ENCODE assay signal across 2 worm cellular contexts in genomic region chrIII:8449160-8449807, ce11.
TF ChIP-seq lines count a peak whose summit lies in the region.

Gene mrpl-32 (plus strand): TSS chrIII:8449757.

TF ChIP-seq in whole organism, L4 larva, 104 proteins besides CTCF, POLR2A, EP300 and RAD21 (continued from another document):
- TF ChIP-seq Y75B8A.6 (GFP tag; IDR thresholded peaks at IDR 0.05; lab: Robert Waterston, UW) (0 out of 2 replicates have a peak, but pooled peaks have one; percentile 15), R02D3.7 (tag; optimal IDR thresholded peaks at IDR 0.05; lab: Kevin White, UChicago) (no peak), Y5F2A.4 (GFP tag; optimal IDR thresholded peaks at IDR 0.05; lab: Kevin White, UChicago) (peak; percentile 50), nhr-11 (tag; optimal IDR thresholded peaks at IDR 0.05; lab: Kevin White, UChicago) (no peak), ceh-28 (tag; optimal IDR thresholded peaks at IDR 0.05; lab: Kevin White, UChicago) (no peak), Y105C5A.15 (GFP tag; IDR thresholded peaks at IDR 0.05; lab: Robert Waterston, UW) (no peak), spr-3 (GFP tag; optimal IDR thresholded peaks at IDR 0.05; lab: Kevin White, UChicago) (no peak), ceh-62 (tag; optimal IDR thresholded peaks at IDR 0.05; lab: Kevin White, UChicago) (no peak), set-16 (GFP tag; IDR thresholded peaks at IDR 0.05; lab: Robert Waterston, UW) (no peak), mdl-1 (tag; optimal IDR thresholded peaks at IDR 0.05; lab: Kevin White, UChicago) (no peak), nhr-77 (tag; optimal IDR thresholded peaks at IDR 0.05; lab: Kevin White, UChicago) (no peak), ces-1 (GFP tag; optimal IDR thresholded peaks at IDR 0.05; lab: Kevin White, UChicago) (no peak), daf-16 (GFP tag; optimal IDR thresholded peaks at IDR 0.05; lab: Kevin White, UChicago) (peak; percentile 10 to 41), daf-16 (tag; optimal IDR thresholded peaks at IDR 0.05; lab: Kevin White, UChicago) (peak; percentile 11), spr-1 (tag; optimal IDR thresholded peaks at IDR 0.05; lab: Kevin White, UChicago) (no peak), rbr-2 (tag; optimal IDR thresholded peaks at IDR 0.05; lab: Kevin White, UChicago) (no peak), snpc-1.2 (GFP tag; IDR thresholded peaks at IDR 0.05; lab: Robert Waterston, UW) (peak; percentile 28; the same call in 1 of the 2 replicates), lin-1 (GFP tag; IDR thresholded peaks at IDR 0.05; lab: Robert Waterston, UW) (peak; percentile 71; the same call in 1 of the 2 replicates), nhr-6 (tag; optimal IDR thresholded peaks at IDR 0.05; lab: Kevin White, UChicago) (peak; percentile 15), F49E8.2 (tag; optimal IDR thresholded peaks at IDR 0.05; lab: Kevin White, UChicago; ENCODE audit: borderline replicate concordance) (peak; percentile 73), dmd-8 (GFP tag; IDR thresholded peaks at IDR 0.05; lab: Robert Waterston, UW) (no peak), pha-4 (GFP tag; IDR thresholded peaks at IDR 0.05; lab: Robert Waterston, UW) (peak; percentile 30; the same call in 1 of the 2 replicates), pha-4 (tag; optimal IDR thresholded peaks at IDR 0.05; lab: Kevin White, UChicago) (peak; percentile 26), nhr-102 (tag; optimal IDR thresholded peaks at IDR 0.05; lab: Kevin White, UChicago) (peak; percentile 35), nhr-42 (GFP tag; IDR thresholded peaks at IDR 0.05; lab: Robert Waterston, UW) (no peak), hlh-30 (tag; optimal IDR thresholded peaks at IDR 0.05; lab: Kevin White, UChicago; ENCODE audit: insufficient read depth) (no peak), unc-39 (tag; optimal IDR thresholded peaks at IDR 0.05; lab: Kevin White, UChicago) (no peak), ceh-20 (GFP tag; IDR thresholded peaks at IDR 0.05; lab: Robert Waterston, UW) (no peak), ama-1 (optimal IDR thresholded peaks at IDR 0.05; lab: Kevin White, UChicago) (peak; percentile 16), lin-15B (tag; optimal IDR thresholded peaks at IDR 0.05; lab: Kevin White, UChicago) (no peak), zfp-2 (tag; optimal IDR thresholded peaks at IDR 0.05; lab: Kevin White, UChicago) (no peak), mep-1 (tag; optimal IDR thresholded peaks at IDR 0.05; lab: Kevin White, UChicago) (peak; percentile 63), mxl-3 (GFP tag; optimal IDR thresholded peaks at IDR 0.05; lab: Kevin White, UChicago) (no peak), zfp-3 (GFP tag; conservative IDR thresholded peaks at IDR 0.05; lab: Robert Waterston, UW) (0 out of 2 replicates have a peak, but pooled peaks have one; percentile 23), ztf-7 (tag; optimal IDR thresholded peaks at IDR 0.05; lab: Kevin White, UChicago) (no peak), sdz-12 (GFP tag; optimal IDR thresholded peaks at IDR 0.05; lab: Kevin White, UChicago) (no peak), nhr-76 (tag; optimal IDR thresholded peaks at IDR 0.05; lab: Kevin White, UChicago) (no peak), saeg-2 (GFP tag; IDR thresholded peaks at IDR 0.05; lab: Robert Waterston, UW) (no peak), madf-5 (GFP tag; IDR thresholded peaks at IDR 0.05; lab: Robert Waterston, UW) (no peak), ceh-82 (tag; optimal IDR thresholded peaks at IDR 0.05; lab: Kevin White, UChicago) (no peak), lin-39 (tag; optimal IDR thresholded peaks at IDR 0.05; lab: Kevin White, UChicago) (no peak), mes-2 (tag; optimal IDR thresholded peaks at IDR 0.05; lab: Kevin White, UChicago; ENCODE audit: poor library complexity, severe bottlenecking) (peak; percentile 50), ZK337.2 (GFP tag; IDR thresholded peaks at IDR 0.05; lab: Robert Waterston, UW) (no peak), nhr-28 (tag; optimal IDR thresholded peaks at IDR 0.05; lab: Kevin White, UChicago) (no peak), jun-1 (tag; optimal IDR thresholded peaks at IDR 0.05; lab: Kevin White, UChicago) (no peak), lim-7 (GFP tag; IDR thresholded peaks at IDR 0.05; lab: Robert Waterston, UW) (0 out of 2 replicates have a peak, but pooled peaks have one; percentile 56), Y48G9A.11 (GFP tag; IDR thresholded peaks at IDR 0.05; lab: Robert Waterston, UW) (peak; percentile 56), duxl-1 (tag; optimal IDR thresholded peaks at IDR 0.05; lab: Kevin White, UChicago; ENCODE audit: poor library complexity) (no peak), arid-1 (GFP tag; conservative IDR thresholded peaks at IDR 0.05; lab: Robert Waterston, UW) (peak; percentile 75), zip-11 (GFP tag; IDR thresholded peaks at IDR 0.05; lab: Robert Waterston, UW) (peak; percentile 32; the same call in 1 of the 2 replicates), hmg-1.1 (GFP tag; IDR thresholded peaks at IDR 0.05; lab: Robert Waterston, UW) (no peak), F26F4.8 (GFP tag; conservative IDR thresholded peaks at IDR 0.05; lab: Robert Waterston, UW) (no peak), madf-9 (GFP tag; conservative IDR thresholded peaks at IDR 0.05; lab: Robert Waterston, UW) (no peak), mdt-29 (GFP tag; IDR thresholded peaks at IDR 0.05; lab: Robert Waterston, UW) (no peak), cey-2 (tag; optimal IDR thresholded peaks at IDR 0.05; lab: Kevin White, UChicago; ENCODE audit: borderline replicate concordance, insufficient read depth) (no peak), unc-130 (GFP tag; optimal IDR thresholded peaks at IDR 0.05; lab: Kevin White, UChicago) (no peak), daf-12 (tag; optimal IDR thresholded peaks at IDR 0.05; lab: Kevin White, UChicago) (no peak), nhr-25 (tag; optimal IDR thresholded peaks at IDR 0.05; lab: Kevin White, UChicago; ENCODE audit: borderline replicate concordance, insufficient read depth) (no peak), ztf-11 (tag; optimal IDR thresholded peaks at IDR 0.05; lab: Kevin White, UChicago) (no peak), hlh-11 (tag; optimal IDR thresholded peaks at IDR 0.05; lab: Kevin White, UChicago) (no peak), lsy-2 (tag; optimal IDR thresholded peaks at IDR 0.05; lab: Kevin White, UChicago) (peak in 1 of 2 experiments; percentile 74), attf-4 (tag; optimal IDR thresholded peaks at IDR 0.05; lab: Kevin White, UChicago) (no peak)

TF ChIP-seq in whole organism, young adult, 124 proteins besides CTCF, POLR2A, EP300 and RAD21 (continued from another document):
- TF ChIP-seq lsl-1 (GFP tag; optimal IDR thresholded peaks at IDR 0.05; lab: Kevin White, UChicago) = peak; percentile 34
- TF ChIP-seq lin-54 (GFP tag; optimal IDR thresholded peaks at IDR 0.05; lab: Kevin White, UChicago) = peak; percentile 62
- TF ChIP-seq repo-1 (tag; optimal IDR thresholded peaks at IDR 0.05; lab: Kevin White, UChicago) = peak; percentile 89
- peak; percentile 76 for TF ChIP-seq Y53G8AR.9 (GFP tag; conservative IDR thresholded peaks at IDR 0.05; lab: Robert Waterston, UW)
- TF ChIP-seq pbrm-1 (GFP tag; IDR thresholded peaks at IDR 0.05; lab: Robert Waterston, UW) = 0 out of 2 replicates have a peak, but pooled peaks have one; percentile 19
- no peak for TF ChIP-seq akir-1 (GFP tag; optimal IDR thresholded peaks at IDR 0.05; lab: Kevin White, UChicago)
- TF ChIP-seq ama-1 (optimal IDR thresholded peaks at IDR 0.05; lab: Kevin White, UChicago) = peak; percentile 30
- peak; percentile 2 to 54 for TF ChIP-seq ama-1 (GFP tag; optimal IDR thresholded peaks at IDR 0.05; lab: Kevin White, UChicago)
- TF ChIP-seq tlf-1 (GFP tag; optimal IDR thresholded peaks at IDR 0.05; lab: Kevin White, UChicago) = peak; percentile 35
- peak; percentile 68 for TF ChIP-seq madf-6 (GFP tag; IDR thresholded peaks at IDR 0.05; lab: Robert Waterston, UW)
- TF ChIP-seq F22D6.2 (tag; optimal IDR thresholded peaks at IDR 0.05; lab: Kevin White, UChicago) = no peak
- no peak for TF ChIP-seq zim-3 (tag; optimal IDR thresholded peaks at IDR 0.05; lab: Kevin White, UChicago)
- TF ChIP-seq dpff-1 (tag; optimal IDR thresholded peaks at IDR 0.05; lab: Kevin White, UChicago) = peak; percentile 12
- 0 out of 2 replicates have a peak, but pooled peaks have one; percentile 5 for TF ChIP-seq rcor-1 (GFP tag; IDR thresholded peaks at IDR 0.05; lab: Robert Waterston, UW)
- TF ChIP-seq snpc-4 (GFP tag; optimal IDR thresholded peaks at IDR 0.05; lab: Kevin White, UChicago) = peak; percentile 46
- peak in 2 of 4 experiments; percentile 21 to 64 for TF ChIP-seq snpc-4 (tag; optimal IDR thresholded peaks at IDR 0.05; lab: Kevin White, UChicago)
- 0 out of 2 replicates have a peak, but pooled peaks have one; percentile 33 for TF ChIP-seq attf-3 (GFP tag; conservative IDR thresholded peaks at IDR 0.05; lab: Robert Waterston, UW)
- TF ChIP-seq lin-35 (GFP tag; optimal IDR thresholded peaks at IDR 0.05; lab: Kevin White, UChicago) = peak in 1 of 3 experiments; percentile 13
- peak; percentile 31 for TF ChIP-seq unc-130 (GFP tag; optimal IDR thresholded peaks at IDR 0.05; lab: Kevin White, UChicago)
- TF ChIP-seq ceh-58 (GFP tag; IDR thresholded peaks at IDR 0.05; lab: Robert Waterston, UW) = 0 out of 2 replicates have a peak, but pooled peaks have one; percentile 11
- TF ChIP-seq egl-18 (GFP tag; IDR thresholded peaks at IDR 0.05; lab: Robert Waterston, UW) = no peak
- TF ChIP-seq xnd-1 (tag; optimal IDR thresholded peaks at IDR 0.05; lab: Kevin White, UChicago) = peak; percentile 38
- no peak for TF ChIP-seq F57C9.4 (tag; optimal IDR thresholded peaks at IDR 0.05; lab: Kevin White, UChicago)
- TF ChIP-seq dox-1 (GFP tag; IDR thresholded peaks at IDR 0.05; lab: Robert Waterston, UW) = no peak
- TF ChIP-seq athp-1 (tag; optimal IDR thresholded peaks at IDR 0.05; lab: Kevin White, UChicago) = peak; percentile 66
